Fruit fly (Drosophila melanogaster) ovary, adult (tissue): ENCODE data around the gene Uggt.

Source experiments
- CG17801 ChIP-seq: fragments of 200-800 bp; optimal IDR thresholded peaks from 2 replicates; lab custom pipeline; 2019; ENCODE audit warnings: missing biosample characterization, mild to moderate bottlenecking, missing genetic modification characterization, moderate library complexity; ENCODE audit not compliant: partially characterized antibody

Gene Uggt

DNA sequence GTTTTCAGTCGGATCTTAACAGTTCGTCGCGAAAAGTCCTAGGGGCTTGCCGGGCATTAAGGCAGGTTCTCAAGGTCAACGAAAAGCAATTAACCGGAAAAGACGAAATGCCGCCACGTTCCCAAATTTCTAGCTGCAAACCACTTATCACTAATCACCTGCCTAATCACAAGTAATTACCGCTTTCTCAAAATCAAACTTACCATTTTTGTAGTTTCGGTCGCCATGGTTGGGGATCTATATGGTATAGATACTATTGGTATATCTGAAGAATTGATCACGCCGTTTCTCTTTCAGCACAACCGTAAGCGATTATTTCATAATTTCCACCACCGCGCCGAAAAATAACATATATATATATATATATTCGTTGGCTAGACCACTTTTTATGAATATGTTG lies 26.7 kb upstream of the Uggt start:
- TF ChIP-seq CG17801 (GFP tag; lab: Kevin White, UChicago) = no peak

- TF ChIP-seq CG17801 (GFP tag; lab: Kevin White, UChicago) = no peak
Measured at dm6 chr3L:18846233-18846271, 26.5 kb upstream of the Uggt start, which contains the start of gene Indy. Indy (minus strand) TSS chr3L:18846267.

- TF ChIP-seq CG17801 (GFP tag; lab: Kevin White, UChicago) = no peak
Measured at dm6 chr3L:18846272-18846741, 26.2 kb upstream of the Uggt start.

DNA sequence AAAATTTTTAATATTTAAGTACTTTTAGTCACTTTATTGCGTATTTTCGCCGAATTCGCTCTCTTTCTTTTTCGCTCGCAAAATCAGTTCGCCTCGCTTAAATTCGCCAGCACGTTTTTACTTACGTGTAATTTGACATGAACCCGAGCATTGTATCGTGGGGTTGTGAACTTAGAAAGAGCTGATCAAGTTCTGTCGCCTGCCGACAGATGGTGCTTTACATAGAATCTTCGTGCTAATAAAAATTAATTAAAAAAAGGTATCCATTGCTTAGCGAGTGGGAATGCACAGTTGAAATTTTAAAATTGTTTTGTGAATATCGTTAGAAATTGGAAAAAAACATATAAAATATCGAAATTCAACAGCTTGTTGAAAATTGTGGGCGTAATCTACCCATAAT lies 24.1 kb upstream of the Uggt start:
- peak; percentile 36 for TF ChIP-seq CG17801 (GFP tag; lab: Kevin White, UChicago)

- TF ChIP-seq CG17801 (GFP tag; lab: Kevin White, UChicago) = no peak
Measured at dm6 chr3L:18852223-18852622, 20.3 kb upstream of the Uggt start.

dm6 chr3L:18853439-18853838 lies 19.1 kb upstream of the Uggt start:
- TF ChIP-seq CG17801 (GFP tag; lab: Kevin White, UChicago) = no peak

dm6 chr3L:18854412-18854811 lies 18.1 kb upstream of the Uggt start:
- TF ChIP-seq CG17801 (GFP tag; lab: Kevin White, UChicago) = no peak

- TF ChIP-seq CG17801 (GFP tag; lab: Kevin White, UChicago) = no peak
Measured at dm6 chr3L:18860467-18860866, 12.1 kb upstream of the Uggt start.

dm6 chr3L:18861893-18862292 lies 10.7 kb upstream of the Uggt start:
- no peak for TF ChIP-seq CG17801 (GFP tag; lab: Kevin White, UChicago)

- no peak for TF ChIP-seq CG17801 (GFP tag; lab: Kevin White, UChicago)
Measured at dm6 chr3L:18863327-18863726, 9.2 kb upstream of the Uggt start, which contains the start of gene CG6865. CG6865 (plus strand) TSS chr3L:18863647.

DNA sequence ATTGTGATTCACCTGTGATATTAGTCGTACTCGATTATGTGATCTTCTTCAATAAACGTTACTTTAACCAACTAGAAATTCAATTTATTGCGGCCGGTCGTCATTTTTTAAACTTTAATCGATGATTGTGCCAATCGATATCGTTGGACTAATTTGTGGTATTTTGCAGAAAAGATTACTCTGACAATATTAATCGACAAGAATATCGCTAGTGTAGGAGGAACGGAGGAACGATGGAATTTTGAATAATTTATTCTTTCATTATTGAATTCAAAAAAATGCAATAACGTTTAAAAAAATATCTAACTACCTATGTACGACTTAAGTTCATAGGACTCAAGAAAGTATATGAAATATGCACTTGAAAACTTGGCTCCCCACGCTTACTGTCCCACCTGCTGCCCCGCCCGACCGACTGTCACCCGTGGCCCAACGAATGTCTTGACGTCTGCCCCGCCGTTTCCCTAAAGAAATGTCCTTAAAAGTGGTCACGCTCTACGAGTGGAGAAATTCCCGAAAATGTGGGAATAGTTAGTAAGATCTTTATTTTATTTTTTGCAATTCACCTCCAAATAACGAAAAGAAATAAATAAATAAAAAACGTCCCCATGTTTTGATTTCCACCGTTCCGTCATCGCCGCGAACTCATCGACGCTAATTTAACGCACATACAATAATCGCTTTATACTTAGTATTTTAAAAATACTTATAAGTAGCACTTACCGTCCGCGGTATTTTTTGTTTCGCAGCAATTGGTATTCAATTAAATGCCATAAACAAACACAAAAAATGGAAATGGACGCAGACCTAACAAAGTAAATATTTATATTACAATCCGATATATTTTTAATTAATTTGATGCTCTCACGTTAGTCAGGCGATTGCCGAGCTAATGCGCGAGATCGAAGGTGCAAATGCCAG lies 6.8 kb upstream of the Uggt start, which contains the start of gene CG14074:
TSS of gene CG14074 (plus strand) at position 779 of the 921 bp plus-strand sequence.
- TF ChIP-seq CG17801 (GFP tag; lab: Kevin White, UChicago) = no peak

DNA sequence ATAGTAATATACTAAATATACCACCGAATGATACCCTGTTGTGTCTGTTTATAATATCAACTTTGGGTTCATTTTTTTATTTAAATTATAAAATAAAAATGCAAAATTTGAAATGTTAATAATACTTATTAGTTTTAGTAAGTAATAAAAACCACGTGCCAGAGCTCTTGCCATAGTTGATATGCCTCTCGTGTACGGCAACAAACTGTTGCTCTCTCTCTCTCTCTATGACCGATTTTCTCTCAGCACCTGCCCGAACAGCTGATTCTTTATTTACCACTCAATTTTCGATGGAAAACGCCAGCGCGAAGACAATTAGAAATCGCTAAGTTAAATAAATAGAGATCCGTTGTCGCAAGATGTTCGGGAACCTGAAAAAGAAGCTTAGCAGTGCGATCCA lies 5.0 kb upstream of the Uggt start, which contains the start of gene Dysb:
TSS of gene Dysb (plus strand) at position 251 of the 400 bp plus-strand sequence.
- TF ChIP-seq CG17801 (GFP tag; lab: Kevin White, UChicago) = peak; percentile 85

DNA sequence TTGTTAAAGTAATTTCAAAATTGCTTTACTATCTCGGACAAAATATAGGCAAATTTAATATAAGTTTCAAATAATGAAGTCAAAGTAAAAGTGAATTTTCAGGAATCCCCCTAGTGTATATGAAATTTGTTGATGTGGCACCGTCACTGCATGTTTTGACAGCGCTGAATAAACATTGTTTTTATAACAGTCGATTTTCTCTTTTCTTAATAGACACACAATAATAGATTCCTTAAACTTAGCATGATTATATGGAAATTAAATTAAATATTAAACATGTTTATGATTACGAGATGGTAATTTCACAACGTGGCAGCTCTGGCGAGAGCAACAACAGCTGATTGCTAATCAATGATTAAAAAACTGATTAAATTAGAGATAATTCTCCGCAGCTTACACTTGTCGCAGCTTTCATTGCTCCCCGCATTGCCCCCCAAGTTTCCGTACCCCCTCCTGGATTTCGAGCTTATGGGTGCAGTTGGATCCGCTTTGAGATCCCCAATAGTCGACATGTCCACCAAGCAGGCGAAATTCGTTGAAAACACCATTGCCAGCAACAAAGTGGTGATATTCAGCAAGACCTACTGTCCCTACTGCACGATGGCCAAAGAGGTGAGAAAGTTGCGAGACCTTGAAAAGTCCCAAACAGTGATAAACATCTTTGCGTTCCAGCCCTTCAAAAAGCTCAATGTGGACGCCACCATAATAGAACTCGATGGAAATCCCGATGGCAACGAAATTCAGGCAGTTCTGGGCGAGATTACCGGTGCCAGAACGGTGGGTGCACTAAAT lies 3.3 kb upstream of the Uggt start, which contains the start of gene Grx1:
TSS of gene Grx1 (plus strand) at position 196 of the 792 bp plus-strand sequence.
- peak; percentile 23 for TF ChIP-seq CG17801 (GFP tag; lab: Kevin White, UChicago)

dm6 chr3L:18870027-18870426 lies 2.5 kb upstream of the Uggt start, which contains the start of gene Blos3:
Blos3 (plus strand) TSS chr3L:18870224.
- TF ChIP-seq CG17801 (GFP tag; lab: Kevin White, UChicago) = peak; percentile 22

DNA sequence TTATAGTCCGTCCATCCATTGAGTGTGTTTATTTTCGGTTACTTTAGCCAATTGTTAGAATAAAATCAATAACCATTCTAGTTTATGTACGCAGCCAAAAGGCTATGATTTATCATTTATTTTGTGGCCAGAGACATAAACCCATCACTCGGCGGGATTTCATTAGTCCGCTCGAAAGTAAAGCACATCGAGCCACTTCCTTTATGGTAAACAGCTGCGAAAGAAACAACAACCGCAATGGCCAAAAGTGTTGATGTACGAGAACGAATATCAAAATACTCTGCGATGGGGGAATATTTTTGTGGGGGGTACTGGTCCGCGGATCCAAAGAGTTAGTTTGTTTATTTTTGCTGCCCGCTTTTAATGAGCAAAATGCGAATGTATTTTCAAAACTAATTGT lies 9.1 kb downstream of the Uggt start:
- TF ChIP-seq CG17801 (GFP tag; lab: Kevin White, UChicago) = no peak
